Fruit fly (Drosophila melanogaster): Measurements from ENCODE around the gene cwo.
"Not testable (repeated sequence)": the region's sequence is repeated elsewhere in the genome, so short reads cannot be mapped to it uniquely, and the experiment has no call there.

The cwo gene

DNA sequence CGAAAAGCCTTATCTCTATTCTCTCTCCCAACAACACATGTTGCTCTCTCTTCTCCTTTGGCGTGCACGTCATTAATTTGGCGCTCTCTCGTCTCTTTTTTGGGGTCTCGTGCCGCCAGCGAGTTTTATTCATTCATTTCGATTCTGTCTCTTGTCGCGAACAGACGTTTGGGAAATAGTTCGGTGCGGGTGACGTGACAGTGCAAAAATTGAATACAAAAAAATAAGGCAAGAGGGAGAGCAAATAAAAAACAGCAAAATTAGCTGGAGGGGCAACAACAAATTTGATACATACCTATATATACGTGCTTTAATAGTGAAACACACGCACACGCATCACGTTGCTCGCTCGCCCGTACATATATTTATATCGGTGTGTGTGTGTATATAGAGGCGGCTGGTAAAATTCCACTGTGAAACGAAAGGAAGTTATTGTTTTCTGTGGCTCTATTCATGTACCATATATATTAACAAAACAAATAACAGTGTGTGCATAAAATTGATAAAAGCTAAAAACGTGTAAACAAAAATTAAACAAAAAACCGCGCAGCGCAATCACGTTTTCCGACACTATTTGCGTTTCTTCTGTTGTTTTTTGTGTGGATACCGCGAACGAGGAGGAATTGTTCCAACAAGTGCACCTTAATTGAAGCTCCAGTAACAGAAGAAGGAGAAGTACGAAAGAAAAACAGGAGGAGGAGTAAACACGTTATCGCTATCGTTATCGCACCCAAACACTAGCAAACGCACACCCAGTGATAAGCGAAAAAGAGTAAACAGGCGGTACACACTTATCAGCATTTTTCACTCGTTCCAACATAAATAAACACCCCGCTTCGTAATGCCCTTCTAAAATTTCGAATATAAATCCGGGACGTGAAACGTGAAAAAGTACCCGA lies at the start of gene cwo:
TSS of gene cwo (plus strand) at position 131 of the 899 bp plus-strand sequence.
- TF ChIP-seq Pif1A (GFP tag; optimal IDR thresholded peaks at IDR 0.05), result no peak
- no peak for TF ChIP-seq D1 (tag; optimal IDR thresholded peaks at IDR 0.05)

DNA sequence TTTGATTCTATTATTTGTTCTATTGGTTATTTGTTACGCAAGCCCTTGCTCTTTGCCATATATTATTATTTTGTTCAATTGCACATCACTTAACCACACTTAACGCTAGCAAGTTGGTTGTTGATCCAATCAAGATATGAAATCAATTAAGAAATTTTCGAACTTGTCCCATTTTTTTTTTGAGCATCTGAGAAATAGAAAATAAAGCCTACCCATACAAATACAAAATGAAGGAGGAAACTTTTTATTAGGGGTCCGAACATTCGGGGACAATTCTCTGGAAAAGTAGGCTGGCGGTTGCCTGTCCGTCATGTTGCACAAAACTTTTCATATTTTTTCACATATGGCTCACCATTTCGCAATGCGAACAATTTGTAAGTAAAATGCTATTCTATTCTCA lies 47.4 kb upstream of the cwo start, which contains the start of gene CG18545:
TSS of gene CG18545 (plus strand) at position 301 of the 400 bp plus-strand sequence.
- TF ChIP-seq CG14655 (GFP tag; optimal IDR thresholded peaks at IDR 0.05); CG10348 (GFP tag; IDR thresholded peaks at IDR 0.05); CG9948 (tag; optimal IDR thresholded peaks at IDR 0.05): not testable (repeated sequence)

DNA sequence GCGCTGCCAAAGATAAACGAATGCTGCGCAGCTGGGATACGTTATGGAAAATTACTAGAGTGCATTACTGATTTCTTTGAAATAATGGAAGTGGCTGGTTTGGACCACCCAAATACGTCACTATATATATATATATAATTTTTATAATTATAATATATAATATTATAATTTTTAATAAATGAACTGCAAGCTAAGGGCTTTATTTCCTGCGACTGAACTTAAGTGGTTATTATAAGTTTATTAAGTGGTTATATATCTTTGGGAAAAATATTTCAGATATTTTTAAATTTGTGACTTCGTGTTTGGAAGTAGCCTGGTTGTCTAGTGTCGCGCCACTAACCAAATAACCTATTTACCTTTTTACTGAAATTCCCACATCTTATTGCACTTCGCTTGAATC lies 39.6 kb upstream of the cwo start, which contains the start of gene CG31406:
TSS of gene CG31406 (plus strand) at position 301 of the 400 bp plus-strand sequence.
- TF ChIP-seq CG9948 (tag; optimal IDR thresholded peaks at IDR 0.05); Ets98B (GFP tag; IDR thresholded peaks at IDR 0.05); CG17806 (tag; optimal IDR thresholded peaks at IDR 0.05): not testable (repeated sequence)

DNA sequence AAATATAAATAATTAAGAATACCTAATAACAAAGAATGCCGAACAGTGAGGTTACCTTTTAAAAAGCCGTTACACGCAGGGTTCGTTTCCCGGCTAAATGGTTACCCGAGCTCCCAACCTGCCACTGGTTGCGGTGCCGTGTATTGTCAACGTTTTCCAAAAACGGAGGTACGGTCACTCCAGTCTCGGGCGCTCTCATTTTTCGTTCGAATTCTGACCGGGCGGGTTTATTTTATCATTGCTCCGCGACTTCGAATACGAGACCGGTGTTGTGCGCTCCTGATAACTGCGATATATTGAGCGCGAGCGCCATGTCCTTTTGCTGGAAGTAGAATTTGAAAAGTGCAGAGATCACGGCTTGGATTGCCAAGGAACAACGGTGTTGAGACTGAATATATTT lies 38.1 kb upstream of the cwo start, which contains the start of gene jumu:
TSS of gene jumu (plus strand) at position 196 of the 400 bp plus-strand sequence.
- TF ChIP-seq CG14655 (GFP tag; optimal IDR thresholded peaks at IDR 0.05) (no peak), CG9948 (tag; optimal IDR thresholded peaks at IDR 0.05) (no peak), CG34367 (tag; optimal IDR thresholded peaks at IDR 0.05) (no peak), CG10348 (GFP tag; IDR thresholded peaks at IDR 0.05) (no peak), CG13204 (GFP tag; optimal IDR thresholded peaks at IDR 0.05) (no peak), CG8159 (tag; optimal IDR thresholded peaks at IDR 0.05) (no peak), CG32121 (GFP tag; IDR thresholded peaks at IDR 0.05) (no peak), Pif1A (GFP tag; optimal IDR thresholded peaks at IDR 0.05) (no peak)

DNA sequence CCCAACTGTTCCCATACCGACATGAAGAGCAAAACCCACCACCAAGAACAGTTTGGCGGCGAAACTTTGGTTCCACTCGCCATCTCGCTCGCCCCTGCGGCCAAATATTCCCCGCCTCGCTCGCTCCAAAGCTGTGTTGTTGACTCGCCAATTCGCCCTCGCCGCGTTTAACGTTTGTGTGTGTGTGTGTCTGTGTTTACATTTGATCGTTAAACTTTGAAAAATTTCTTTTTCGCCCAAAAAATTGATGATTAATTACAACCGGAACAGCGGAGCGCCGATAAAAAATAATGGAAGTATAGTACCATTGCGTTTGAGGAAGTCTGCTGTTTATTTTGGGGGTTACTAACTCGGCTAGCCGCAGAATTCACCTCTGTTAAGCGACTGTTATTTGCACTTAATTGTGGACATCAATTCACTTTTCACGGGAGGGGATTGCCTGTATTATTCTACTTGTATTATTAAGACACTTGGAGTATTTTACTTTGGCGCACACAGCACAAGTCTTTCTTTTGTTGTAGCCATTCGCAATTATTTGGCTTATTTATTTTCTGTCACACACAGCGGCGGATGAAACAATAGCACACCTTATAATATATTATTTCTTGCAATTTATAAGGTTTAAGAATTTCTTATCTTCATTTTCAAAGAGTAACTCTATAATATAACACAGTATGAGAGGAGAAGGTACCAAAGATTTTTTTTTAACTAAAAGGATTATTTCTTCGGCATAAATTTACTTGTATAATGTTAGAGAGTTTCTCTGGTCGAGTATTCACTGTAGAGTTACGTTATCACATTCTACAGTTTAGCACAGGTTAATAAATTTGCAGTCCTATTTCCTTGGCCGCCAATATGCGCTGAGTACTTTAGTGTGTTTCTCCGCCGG lies 37.1 kb upstream of the cwo start:
- TF ChIP-seq CG13204 (GFP tag; optimal IDR thresholded peaks at IDR 0.05) (no peak), rn (GFP tag; IDR thresholded peaks at IDR 0.05) (no peak), CG4496 (GFP tag; IDR thresholded peaks at IDR 0.05) (no peak), EcR (GFP tag; optimal IDR thresholded peaks at IDR 0.05) (peak; percentile 55), CG12605 (GFP tag; IDR thresholded peaks at IDR 0.05) (no peak), CG14655 (GFP tag; optimal IDR thresholded peaks at IDR 0.05) (peak; percentile 83), CG32121 (GFP tag; IDR thresholded peaks at IDR 0.05) (no peak), Pif1A (GFP tag; optimal IDR thresholded peaks at IDR 0.05) (peak; percentile 61), Ets98B (GFP tag; IDR thresholded peaks at IDR 0.05) (no peak), CG10348 (GFP tag; IDR thresholded peaks at IDR 0.05) (no peak), CG15710 (tag; optimal IDR thresholded peaks at IDR 0.05) (peak; percentile 73), D1 (tag; optimal IDR thresholded peaks at IDR 0.05) (peak; percentile 39), CG8159 (tag; optimal IDR thresholded peaks at IDR 0.05) (peak; percentile 71), fd96Ca (GFP tag; IDR thresholded peaks at IDR 0.05) (no peak), CG8301 (tag; optimal IDR thresholded peaks at IDR 0.05) (peak; percentile 85), CG17806 (tag; optimal IDR thresholded peaks at IDR 0.05) (peak; percentile 77), CG9948 (tag; optimal IDR thresholded peaks at IDR 0.05) (peak; percentile 73), gl (tag; optimal IDR thresholded peaks at IDR 0.05) (no peak), Pif1B (GFP tag; optimal IDR thresholded peaks at IDR 0.05) (peak; percentile 70), CG34367 (tag; optimal IDR thresholded peaks at IDR 0.05) (peak; percentile 55), Snoo (tag; optimal IDR thresholded peaks at IDR 0.05) (peak; percentile 79)

DNA sequence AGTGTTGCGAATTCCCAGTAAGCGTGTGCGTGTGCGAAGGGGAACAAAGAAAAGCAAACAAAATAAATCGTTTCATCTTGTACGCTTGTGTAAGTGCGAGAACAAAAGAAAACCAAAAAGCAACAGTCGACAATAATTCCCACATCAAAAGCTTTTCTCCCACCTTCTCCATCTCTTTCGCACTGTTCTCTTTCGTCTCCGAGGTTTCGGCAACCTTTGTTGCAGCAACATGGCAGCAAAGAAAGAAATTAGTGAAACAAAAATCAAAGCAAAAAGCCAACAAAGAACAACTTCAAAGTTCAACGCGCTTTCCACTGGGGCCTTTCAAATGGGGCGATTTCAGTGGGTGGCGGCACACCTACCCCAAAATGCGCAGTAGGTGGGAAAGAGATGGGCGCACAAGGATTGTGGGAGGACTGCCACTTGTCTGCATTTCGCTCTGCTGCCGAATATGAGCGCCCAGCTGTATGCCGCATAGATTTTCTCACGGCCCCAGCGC lies 36.0 kb upstream of the cwo start:
- peak; percentile 91 for TF ChIP-seq EcR (GFP tag; optimal IDR thresholded peaks at IDR 0.05)
- peak; percentile 99 for TF ChIP-seq CG15710 (tag; optimal IDR thresholded peaks at IDR 0.05)
- TF ChIP-seq CG34367 (tag; optimal IDR thresholded peaks at IDR 0.05), result peak; percentile 100
- TF ChIP-seq Ets98B (GFP tag; IDR thresholded peaks at IDR 0.05), result no peak
- peak; percentile 99 for TF ChIP-seq CG14655 (GFP tag; optimal IDR thresholded peaks at IDR 0.05)
- peak; percentile 96 for TF ChIP-seq Pif1A (GFP tag; optimal IDR thresholded peaks at IDR 0.05)
- peak; percentile 93 for TF ChIP-seq Snoo (tag; optimal IDR thresholded peaks at IDR 0.05)
- peak; percentile 98 for TF ChIP-seq CG8159 (tag; optimal IDR thresholded peaks at IDR 0.05)
- no peak for TF ChIP-seq CG32121 (GFP tag; IDR thresholded peaks at IDR 0.05)
- TF ChIP-seq CG10348 (GFP tag; IDR thresholded peaks at IDR 0.05), result no peak
- peak; percentile 96 for TF ChIP-seq Pif1B (GFP tag; optimal IDR thresholded peaks at IDR 0.05)
- TF ChIP-seq D1 (tag; optimal IDR thresholded peaks at IDR 0.05), result peak; percentile 72
- TF ChIP-seq gl (tag; optimal IDR thresholded peaks at IDR 0.05), result peak; percentile 100
- peak; percentile 97 for TF ChIP-seq CG17806 (tag; optimal IDR thresholded peaks at IDR 0.05)
- TF ChIP-seq CG13204 (GFP tag; optimal IDR thresholded peaks at IDR 0.05), result peak; percentile 98
- no peak for TF ChIP-seq fd96Ca (GFP tag; IDR thresholded peaks at IDR 0.05)
- TF ChIP-seq CG8301 (tag; optimal IDR thresholded peaks at IDR 0.05), result peak; percentile 96
- no peak for TF ChIP-seq CG4496 (GFP tag; IDR thresholded peaks at IDR 0.05)
- TF ChIP-seq CG9948 (tag; optimal IDR thresholded peaks at IDR 0.05), result peak; percentile 96
- TF ChIP-seq CG12605 (GFP tag; IDR thresholded peaks at IDR 0.05), result no peak
